Fruit fly (Drosophila melanogaster) whole organism, wandering third instar larva: Measurements from ENCODE around the gene RhoGAP5A.

Experiments used
- CrebA ChIP-seq: fragments of 200-800 bp; sonication (Bioruptor generic); optimal IDR thresholded peaks from 2 replicates; lab custom pipeline; 2016; ENCODE audit warnings: missing biosample characterization, mild to moderate bottlenecking, missing genetic modification characterization, borderline replicate concordance
- N ChIP-seq: fragments of >200 bp; optimal IDR thresholded peaks from 2 replicates; lab custom pipeline; 2018; ENCODE audit warnings: missing biosample characterization, missing external identifiers, missing genetic modification characterization
- OdsH ChIP-seq: fragments of 200-800 bp; sonication (Bioruptor generic); optimal IDR thresholded peaks from 2 replicates; lab custom pipeline; 2016; ENCODE audit warnings: missing biosample characterization, mild to moderate bottlenecking, missing genetic modification characterization
- dl ChIP-seq, 2 experiments: fragments of 175-275, 200-275 bp in 1 of 2; fragments of 200-275 bp in 1 of 2; sonication (Bioruptor generic); optimal IDR thresholded peaks; lab custom pipeline; 2018; ENCODE audit warnings: mild to moderate bottlenecking in 2 of 2, missing biosample characterization in 2 of 2, missing genetic modification characterization in 2 of 2, moderate library complexity in 2 of 2; ENCODE audit not compliant: partially characterized antibody in 2 of 2, insufficient read depth in 1 of 2
- ey ChIP-seq: fragments of 200-800 bp; sonication (Bioruptor generic); optimal IDR thresholded peaks from 2 replicates; lab custom pipeline; 2016; ENCODE audit warnings: missing biosample characterization, missing genetic modification characterization
- fru ChIP-seq: fragments of 200-800 bp; sonication (Bioruptor generic); optimal IDR thresholded peaks from 3 replicates; lab custom pipeline; 2016; ENCODE audit warnings: missing biosample characterization, mild to moderate bottlenecking, missing genetic modification characterization
- pan ChIP-seq: fragments of >200 bp; optimal IDR thresholded peaks from 2 replicates; lab custom pipeline; 2017
- tai ChIP-seq: sonication (Bioruptor generic); optimal IDR thresholded peaks from 2 replicates; lab custom pipeline; 2016; ENCODE audit warnings: missing biosample characterization, missing genetic modification characterization

- no peak for TF ChIP-seq N (GFP tag; lab: Kevin White, UChicago)
- no peak for TF ChIP-seq ey (GFP tag; lab: Kevin White, UChicago)
- no peak for TF ChIP-seq dl (GFP tag; optimal IDR thresholded peaks at IDR 0.05; lab: Kevin White, UChicago; ENCODE audit: insufficient read depth in 1 of 2, partially characterized antibody in 2 of 2)
- no peak for TF ChIP-seq fru (GFP tag; lab: Kevin White, UChicago)
- no peak for TF ChIP-seq OdsH (GFP tag; lab: Kevin White, UChicago)
- TF ChIP-seq tai (GFP tag; lab: Kevin White, UChicago): no peak
- TF ChIP-seq CrebA (GFP tag; lab: Kevin White, UChicago): no peak
- no peak for TF ChIP-seq pan (lab: Kevin White, UChicago)
Observed at dm6 chrX:5636529-5637099, 18.0 kb upstream of the RhoGAP5A start.
